Fruit fly (Drosophila melanogaster): ENCODE data around the gene tll.

tll gene

DNA sequence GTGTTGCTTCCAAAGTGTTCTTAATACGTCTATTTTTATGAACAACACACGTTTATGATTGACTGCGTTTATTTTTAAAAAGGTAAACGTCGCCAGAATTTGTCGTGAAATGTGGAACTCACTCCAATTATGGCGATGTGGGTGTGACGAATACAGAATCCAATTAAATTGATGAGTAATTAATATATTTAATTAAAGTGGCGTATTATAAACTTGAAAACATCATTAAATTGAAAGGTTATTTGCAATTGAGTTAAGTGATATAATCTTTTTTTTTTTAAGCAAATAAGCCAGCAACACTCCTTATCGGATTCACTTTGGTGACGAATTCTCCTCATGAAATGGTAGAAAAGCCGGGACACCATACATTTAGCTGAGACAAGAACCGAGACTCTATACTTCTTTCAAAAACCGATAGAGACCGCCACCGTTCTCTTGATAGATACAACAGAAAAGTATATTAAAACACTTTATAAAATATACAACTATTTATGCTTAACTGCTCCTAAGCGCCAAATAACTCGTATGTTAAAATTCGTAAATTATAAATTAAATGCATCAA lies 18.3 kb downstream of the tll start (continued):
- TF ChIP-seq ind (GFP tag; optimal IDR thresholded peaks at IDR 0.05) (no peak), Stat92E (GFP tag; optimal IDR thresholded peaks at IDR 0.05) (no peak), cas (GFP tag; IDR thresholded peaks at IDR 0.05) (no peak), gfzf (GFP tag; optimal IDR thresholded peaks at IDR 0.05) (peak; percentile 2), tap (tag; optimal IDR thresholded peaks at IDR 0.05) (no peak), CTCF (GFP tag; optimal IDR thresholded peaks at IDR 0.05) (peak; percentile 94), sim (GFP tag; IDR thresholded peaks at IDR 0.05) (no peak), ab (GFP tag; optimal IDR thresholded peaks at IDR 0.05) (no peak), gem (tag; optimal IDR thresholded peaks at IDR 0.05) (peak; percentile 15), NK7.1 (GFP tag; optimal IDR thresholded peaks at IDR 0.05) (no peak), Nf-YA (GFP tag; IDR thresholded peaks at IDR 0.05) (no peak), MTF-1 (GFP tag; optimal IDR thresholded peaks at IDR 0.05; ENCODE audit: borderline replicate concordance) (no peak), slbo (GFP tag; IDR thresholded peaks at IDR 0.05) (peak; percentile 8; the same call in 1 of the 2 replicates), Mad (GFP tag; optimal IDR thresholded peaks at IDR 0.05) (no peak), jumu (GFP tag; optimal IDR thresholded peaks at IDR 0.05) (no peak), gsb (GFP tag; IDR thresholded peaks at IDR 0.05) (no peak), dmrt99B (tag; optimal IDR thresholded peaks at IDR 0.05) (no peak), CG13287 (GFP tag; IDR thresholded peaks at IDR 0.05; ENCODE audit: partially characterized antibody) (peak; percentile 19; the same call in 1 of the 2 replicates), bigmax (GFP tag; optimal IDR thresholded peaks at IDR 0.05) (no peak), CG7963 (GFP tag; IDR thresholded peaks at IDR 0.05; ENCODE audit: partially characterized antibody) (no peak), Myb (GFP tag; optimal IDR thresholded peaks at IDR 0.05) (no peak), CG10321 (GFP tag; IDR thresholded peaks at IDR 0.05) (no peak), otp (GFP tag; IDR thresholded peaks at IDR 0.05) (no peak), Abd-B (GFP tag; optimal IDR thresholded peaks at IDR 0.05) (no peak), HLH4C (GFP tag; IDR thresholded peaks at IDR 0.05; ENCODE audit: partially characterized antibody) (no peak), CG17802 (tag; optimal IDR thresholded peaks at IDR 0.05) (no peak), ham (GFP tag; IDR thresholded peaks at IDR 0.05) (no peak), HmgZ (tag; optimal IDR thresholded peaks at IDR 0.05) (no peak), ash1 (GFP tag; optimal IDR thresholded peaks at IDR 0.05) (no peak), CG11398 (GFP tag; optimal IDR thresholded peaks at IDR 0.05) (no peak), btn (GFP tag; optimal IDR thresholded peaks at IDR 0.05) (no peak), Optix (GFP tag; IDR thresholded peaks at IDR 0.05) (no peak), Neu2 (GFP tag; optimal IDR thresholded peaks at IDR 0.05; ENCODE audit: borderline replicate concordance) (no peak), Bgb (GFP tag; IDR thresholded peaks at IDR 0.05; ENCODE audit: partially characterized antibody) (peak; percentile 24; the same call in 1 of the 2 replicates), sc (optimal IDR thresholded peaks at IDR 0.05) (no peak), sc (GFP tag; optimal IDR thresholded peaks at IDR 0.05) (no peak), nmo (GFP tag; optimal IDR thresholded peaks at IDR 0.05) (peak; percentile 24), sqz (GFP tag; optimal IDR thresholded peaks at IDR 0.05) (no peak), D19B (GFP tag; optimal IDR thresholded peaks at IDR 0.05) (no peak), CG10462 (GFP tag; optimal IDR thresholded peaks at IDR 0.05) (no peak), CG7372 (GFP tag; IDR thresholded peaks at IDR 0.05) (no peak), Meics (GFP tag; optimal IDR thresholded peaks at IDR 0.05) (peak; percentile 98), fd96Cb (tag; optimal IDR thresholded peaks at IDR 0.05) (no peak), pb (GFP tag; optimal IDR thresholded peaks at IDR 0.05) (no peak), CG15514 (GFP tag; optimal IDR thresholded peaks at IDR 0.05) (no peak), dysf (GFP tag; IDR thresholded peaks at IDR 0.05) (no peak), CG4820 (GFP tag; optimal IDR thresholded peaks at IDR 0.05) (no peak), CG10979 (tag; optimal IDR thresholded peaks at IDR 0.05) (no peak), Xbp1 (GFP tag; optimal IDR thresholded peaks at IDR 0.05) (peak; percentile 10), run (tag; optimal IDR thresholded peaks at IDR 0.05) (no peak), ci (GFP tag; IDR thresholded peaks at IDR 0.05) (no peak)
